Fruit fly (Drosophila melanogaster): ENCODE measurements around the gene Tep3.

The Tep3 gene

DNA sequence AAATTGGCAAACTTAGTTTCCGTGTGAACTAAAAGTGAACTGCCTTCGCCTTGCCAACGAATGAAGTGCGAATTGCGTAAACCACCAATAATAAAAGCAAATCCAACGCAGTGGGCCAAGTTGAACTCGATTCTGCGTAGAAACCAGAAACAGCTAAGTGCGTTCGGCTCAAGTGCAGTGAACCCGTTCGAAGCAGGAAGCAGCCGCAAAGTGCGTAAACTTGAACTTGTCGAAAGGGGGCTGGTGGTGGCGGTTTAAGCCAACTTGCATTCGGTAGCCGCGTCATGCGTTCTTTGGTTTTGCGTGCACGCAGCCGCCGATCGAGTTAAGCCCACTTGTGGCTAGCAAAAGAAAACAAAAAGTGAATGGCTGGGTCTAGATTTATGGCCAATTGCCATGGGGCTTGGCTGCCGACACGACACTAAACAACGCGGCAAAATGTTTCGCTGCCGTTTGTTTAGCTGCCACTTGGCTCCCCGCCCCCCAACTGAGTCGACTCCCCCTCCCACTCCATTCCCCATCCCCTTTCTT is 48.1 kb downstream of the Tep3 start:
- TF ChIP-seq CG3032 (tag; optimal IDR thresholded peaks at IDR 0.05) = no peak
- TF ChIP-seq CG9139 (GFP tag; optimal IDR thresholded peaks at IDR 0.05) = no peak
- no peak for TF ChIP-seq CG8632 (GFP tag; optimal IDR thresholded peaks at IDR 0.05)
- TF ChIP-seq spab (GFP tag; optimal IDR thresholded peaks at IDR 0.05) = no peak
- no peak for TF ChIP-seq Eip75B (GFP tag; optimal IDR thresholded peaks at IDR 0.05)
- no peak for TF ChIP-seq Sox14 (GFP tag; optimal IDR thresholded peaks at IDR 0.05)
- no peak for TF ChIP-seq net (GFP tag; optimal IDR thresholded peaks at IDR 0.05)
- TF ChIP-seq CG10631 (GFP tag; optimal IDR thresholded peaks at IDR 0.05) = no peak
- TF ChIP-seq CG3919 (GFP tag; optimal IDR thresholded peaks at IDR 0.05) = no peak
- no peak for TF ChIP-seq Smox (GFP tag; optimal IDR thresholded peaks at IDR 0.05)
- TF ChIP-seq ss (GFP tag; optimal IDR thresholded peaks at IDR 0.05) = peak in 1 of 2 experiments; percentile 98
- peak; percentile 11 for TF ChIP-seq dsx (GFP tag; optimal IDR thresholded peaks at IDR 0.05; ENCODE audit: poor library complexity, severe bottlenecking)

DNA sequence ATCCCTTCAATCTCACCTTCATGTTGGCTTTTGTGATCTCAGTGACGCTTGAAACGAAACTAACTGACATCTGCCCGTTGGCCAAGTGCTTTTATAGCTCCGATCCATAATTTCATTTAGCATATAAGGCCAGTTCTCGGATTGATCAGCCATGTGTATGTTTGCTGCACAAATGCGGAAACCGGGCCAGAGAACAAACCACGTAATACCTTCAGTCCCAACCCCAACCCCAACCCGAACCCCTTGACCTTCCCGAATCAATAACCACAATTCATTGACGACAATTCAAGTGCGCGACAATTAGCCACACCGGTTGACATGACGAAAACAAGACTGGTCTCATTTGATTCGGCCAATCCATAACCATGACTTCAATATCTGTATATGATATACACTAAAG is 50.5 kb downstream of the Tep3 start, which contains the start of gene CG7203:
Gene CG7203 (minus strand): TSS at position 101 of the 400 bp plus-strand sequence.
- no peak for TF ChIP-seq eg (GFP tag; IDR thresholded peaks at IDR 0.05)
- no peak for TF ChIP-seq salr (GFP tag; optimal IDR thresholded peaks at IDR 0.05)
- TF ChIP-seq pdm3 (GFP tag; optimal IDR thresholded peaks at IDR 0.05) = no peak
- no peak for TF ChIP-seq CG7368 (GFP tag; optimal IDR thresholded peaks at IDR 0.05)
- TF ChIP-seq Sox14 (GFP tag; optimal IDR thresholded peaks at IDR 0.05) = no peak
- TF ChIP-seq CG6163 (GFP tag; IDR thresholded peaks at IDR 0.05) = no peak
- TF ChIP-seq CG3919 (GFP tag; optimal IDR thresholded peaks at IDR 0.05) = no peak

DNA sequence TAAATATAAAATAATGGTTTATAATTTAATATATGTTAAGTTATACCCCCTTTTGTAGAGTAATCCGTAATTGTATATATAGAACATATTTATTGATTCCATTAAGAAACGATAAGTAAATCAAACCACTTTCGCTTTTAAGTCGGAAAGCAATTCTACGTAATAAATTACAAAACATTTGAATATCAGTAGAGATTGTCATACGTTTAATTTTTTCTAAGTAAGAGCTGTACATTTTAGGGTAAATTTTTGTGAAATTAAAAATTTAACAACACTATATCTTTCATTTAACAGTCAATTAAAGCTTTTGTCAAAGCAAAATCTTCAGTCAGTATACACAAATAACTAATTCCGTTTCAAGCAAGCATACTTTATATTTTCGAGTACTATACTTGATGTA is 51.3 kb downstream of the Tep3 start, which contains the start of gene CG46025:
Gene CG46025 (plus strand): TSS at position 301 of the 400 bp plus-strand sequence.
- TF ChIP-seq pdm3 (GFP tag; optimal IDR thresholded peaks at IDR 0.05) (no peak), acj6 (GFP tag; optimal IDR thresholded peaks at IDR 0.05) (no peak), Hr4 (GFP tag; optimal IDR thresholded peaks at IDR 0.05) (no peak), CG6792 (GFP tag; optimal IDR thresholded peaks at IDR 0.05) (no peak), CG6808 (GFP tag; optimal IDR thresholded peaks at IDR 0.05) (no peak), Ets21C (GFP tag; optimal IDR thresholded peaks at IDR 0.05) (no peak), ss (GFP tag; optimal IDR thresholded peaks at IDR 0.05) (no peak), cyc (GFP tag; optimal IDR thresholded peaks at IDR 0.05) (no peak), net (GFP tag; optimal IDR thresholded peaks at IDR 0.05) (no peak), CG11902 (GFP tag; optimal IDR thresholded peaks at IDR 0.05) (no peak), Smox (GFP tag; optimal IDR thresholded peaks at IDR 0.05) (no peak), CG7368 (GFP tag; optimal IDR thresholded peaks at IDR 0.05) (no peak)

DNA sequence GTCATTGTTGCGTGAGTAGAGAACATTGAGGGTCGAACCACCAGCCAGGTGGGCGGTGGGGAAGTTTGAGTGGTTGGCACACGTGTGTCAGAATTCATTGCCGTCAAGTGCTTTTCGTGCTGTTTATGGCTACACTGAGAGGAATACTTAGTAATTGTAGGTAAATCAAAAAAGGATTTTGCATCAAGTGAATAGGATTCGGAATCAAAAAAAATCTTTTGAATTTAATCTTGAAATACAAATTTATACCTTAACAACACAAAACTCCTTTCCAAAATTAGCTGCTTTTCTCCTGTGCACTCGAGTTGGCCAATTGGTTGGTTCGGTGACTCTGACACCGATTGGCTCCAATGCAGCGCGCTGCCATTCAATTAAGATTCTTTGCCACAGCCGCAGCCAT is 51.9 kb downstream of the Tep3 start:
- TF ChIP-seq CG6808 (GFP tag; optimal IDR thresholded peaks at IDR 0.05) (no peak), Hr4 (GFP tag; optimal IDR thresholded peaks at IDR 0.05) (peak; percentile 47), Eip78C (GFP tag) (no peak), Hr39 (GFP tag; optimal IDR thresholded peaks at IDR 0.05) (no peak), CG3032 (tag; optimal IDR thresholded peaks at IDR 0.05) (peak; percentile 15), svp (GFP tag) (peak; percentile 65), fd59A (GFP tag; optimal IDR thresholded peaks at IDR 0.05) (no peak), CG11294 (GFP tag; IDR thresholded peaks at IDR 0.05) (0 out of 2 replicates have a peak, but pooled peaks have one; percentile 25), CG6163 (GFP tag; IDR thresholded peaks at IDR 0.05) (peak; percentile 48; the same call in 2 of the 3 replicates), CG6276 (GFP tag; optimal IDR thresholded peaks at IDR 0.05) (peak; percentile 23), ss (GFP tag; optimal IDR thresholded peaks at IDR 0.05) (peak; percentile 11 to 70), Ets21C (GFP tag; optimal IDR thresholded peaks at IDR 0.05) (no peak), CG32006 (GFP tag; optimal IDR thresholded peaks at IDR 0.05) (peak; percentile 45), CG31627 (GFP tag; optimal IDR thresholded peaks at IDR 0.05) (peak; percentile 14), CG4318 (GFP tag; optimal IDR thresholded peaks at IDR 0.05) (no peak), CG8119 (GFP tag; IDR thresholded peaks at IDR 0.05) (0 out of 3 replicates have a peak, but pooled peaks have one; percentile 17), cyc (GFP tag; optimal IDR thresholded peaks at IDR 0.05) (peak; percentile 4), topi (GFP tag; optimal IDR thresholded peaks at IDR 0.05) (peak; percentile 32), CG3919 (GFP tag; optimal IDR thresholded peaks at IDR 0.05) (peak; percentile 26), eg (GFP tag; IDR thresholded peaks at IDR 0.05) (0 out of 3 replicates have a peak, but pooled peaks have one; percentile 55), Lpt (GFP tag; optimal IDR thresholded peaks at IDR 0.05) (peak; percentile 19), CG15336 (GFP tag; IDR thresholded peaks at IDR 0.05) (peak; percentile 53), Gug (GFP tag; IDR thresholded peaks at IDR 0.05) (no peak), Met (GFP tag; optimal IDR thresholded peaks at IDR 0.05) (peak; percentile 21), Ets96B (tag; optimal IDR thresholded peaks at IDR 0.05) (peak; percentile 12), net (GFP tag; optimal IDR thresholded peaks at IDR 0.05) (no peak), acj6 (GFP tag; optimal IDR thresholded peaks at IDR 0.05) (no peak), Smox (GFP tag; optimal IDR thresholded peaks at IDR 0.05) (no peak), dsx (GFP tag; optimal IDR thresholded peaks at IDR 0.05; ENCODE audit: poor library complexity, severe bottlenecking) (peak; percentile 5), CG34406 (GFP tag; optimal IDR thresholded peaks at IDR 0.05) (no peak), Hr38 (GFP tag; optimal IDR thresholded peaks at IDR 0.05) (no peak)

Data from whole organism, prepupa.